Worm (Caenorhabditis elegans): ENCODE data around the gene B0222.1.

B0222.1 gene

ce11 chrV:9133950-9134349, at the start of gene B0222.1:
Gene B0222.1 (plus strand): TSS chrV:9134255.
- no peak for TF ChIP-seq flt-1 (GFP tag; IDR thresholded peaks at IDR 0.05)
- no peak for TF ChIP-seq tra-4 (tag; optimal IDR thresholded peaks at IDR 0.05)
- TF ChIP-seq pes-1 (GFP tag; IDR thresholded peaks at IDR 0.05): no peak
- no peak for TF ChIP-seq ets-7 (tag; optimal IDR thresholded peaks at IDR 0.05)
- no peak for TF ChIP-seq ama-1 (optimal IDR thresholded peaks at IDR 0.05)
- TF ChIP-seq hmg-4 (GFP tag; optimal IDR thresholded peaks at IDR 0.05): no peak
- no peak for TF ChIP-seq sea-1 (GFP tag; conservative IDR thresholded peaks at IDR 0.05)
- TF ChIP-seq tbx-11 (GFP tag; IDR thresholded peaks at IDR 0.05): no peak
- no peak for TF ChIP-seq ceh-13 (GFP tag; optimal IDR thresholded peaks at IDR 0.05)
- no peak for TF ChIP-seq ceh-36 (tag; optimal IDR thresholded peaks at IDR 0.05)
- no peak for TF ChIP-seq F13C5.2 (tag; optimal IDR thresholded peaks at IDR 0.05)
- TF ChIP-seq scrt-1 (GFP tag; IDR thresholded peaks at IDR 0.05): no peak
- no peak for TF ChIP-seq aly-1 (tag; optimal IDR thresholded peaks at IDR 0.05)
- TF ChIP-seq tbx-37 (GFP tag; conservative IDR thresholded peaks at IDR 0.05): no peak
- TF ChIP-seq hmbx-1 (tag; optimal IDR thresholded peaks at IDR 0.05): no peak

ce11 chrV:9085845-9086244, 48.2 kb upstream of the B0222.1 start:
- TF ChIP-seq hnd-1 (tag; optimal IDR thresholded peaks at IDR 0.05) (no peak), scrt-1 (GFP tag; IDR thresholded peaks at IDR 0.05) (no peak), flt-1 (GFP tag; IDR thresholded peaks at IDR 0.05) (no peak), tbx-11 (GFP tag; IDR thresholded peaks at IDR 0.05) (no peak), hmbx-1 (tag; optimal IDR thresholded peaks at IDR 0.05) (no peak), aly-1 (tag; optimal IDR thresholded peaks at IDR 0.05) (no peak)

- TF ChIP-seq sea-1 (GFP tag; conservative IDR thresholded peaks at IDR 0.05) (0 out of 2 replicates have a peak, but pooled peaks have one; percentile 60), pes-1 (GFP tag; IDR thresholded peaks at IDR 0.05) (0 out of 2 replicates have a peak, but pooled peaks have one; percentile 47)
Measured at ce11 chrV:9086650-9087049, 47.4 kb upstream of the B0222.1 start.

- TF ChIP-seq pes-1 (GFP tag; IDR thresholded peaks at IDR 0.05) (0 out of 2 replicates have a peak, but pooled peaks have one; percentile 39), tbx-37 (GFP tag; conservative IDR thresholded peaks at IDR 0.05) (no peak), scrt-1 (GFP tag; IDR thresholded peaks at IDR 0.05) (no peak), ets-7 (tag; optimal IDR thresholded peaks at IDR 0.05) (no peak), tbx-11 (GFP tag; IDR thresholded peaks at IDR 0.05) (peak; percentile 27; the same call in 1 of the 2 replicates), hnd-1 (tag; optimal IDR thresholded peaks at IDR 0.05) (peak; percentile 54), sea-1 (GFP tag; conservative IDR thresholded peaks at IDR 0.05) (peak; percentile 95), ama-1 (optimal IDR thresholded peaks at IDR 0.05) (peak; percentile 94)
Measured at ce11 chrV:9088758-9089157, 45.3 kb upstream of the B0222.1 start.

- TF ChIP-seq hmg-4 (GFP tag; optimal IDR thresholded peaks at IDR 0.05) (peak; percentile 0), scrt-1 (GFP tag; IDR thresholded peaks at IDR 0.05) (peak; percentile 60; the same call in 1 of the 2 replicates), sea-1 (GFP tag; conservative IDR thresholded peaks at IDR 0.05) (0 out of 2 replicates have a peak, but pooled peaks have one; percentile 20)
Measured at ce11 chrV:9090824-9091798, 42.9 kb upstream of the B0222.1 start.

ce11 chrV:9092209-9092608, 41.8 kb upstream of the B0222.1 start, which contains the start of gene T27E4.1:
Gene T27E4.1 (plus strand): TSS chrV:9092345.
- TF ChIP-seq tra-4 (tag; optimal IDR thresholded peaks at IDR 0.05) (no peak), B0310.2 (tag; optimal IDR thresholded peaks at IDR 0.05) (no peak), hnd-1 (tag; optimal IDR thresholded peaks at IDR 0.05) (no peak), ceh-13 (GFP tag; optimal IDR thresholded peaks at IDR 0.05) (no peak), pes-1 (GFP tag; IDR thresholded peaks at IDR 0.05) (no peak), hmg-4 (GFP tag; optimal IDR thresholded peaks at IDR 0.05) (no peak), aly-1 (tag; optimal IDR thresholded peaks at IDR 0.05) (no peak), ama-1 (optimal IDR thresholded peaks at IDR 0.05) (no peak), tbx-37 (GFP tag; conservative IDR thresholded peaks at IDR 0.05) (no peak), flt-1 (GFP tag; IDR thresholded peaks at IDR 0.05) (no peak), tbx-11 (GFP tag; IDR thresholded peaks at IDR 0.05) (no peak), hmbx-1 (tag; optimal IDR thresholded peaks at IDR 0.05) (no peak), sea-1 (GFP tag; conservative IDR thresholded peaks at IDR 0.05) (no peak), ceh-36 (tag; optimal IDR thresholded peaks at IDR 0.05) (no peak), scrt-1 (GFP tag; IDR thresholded peaks at IDR 0.05) (no peak)

ce11 chrV:9094060-9094628, 39.9 kb upstream of the B0222.1 start:
- no peak for TF ChIP-seq tbx-11 (GFP tag; IDR thresholded peaks at IDR 0.05)
- TF ChIP-seq ets-7 (tag; optimal IDR thresholded peaks at IDR 0.05): no peak
- no peak for TF ChIP-seq ama-1 (optimal IDR thresholded peaks at IDR 0.05)
- TF ChIP-seq aly-1 (tag; optimal IDR thresholded peaks at IDR 0.05): no peak
- TF ChIP-seq sea-1 (GFP tag; conservative IDR thresholded peaks at IDR 0.05): no peak
- no peak for TF ChIP-seq hmg-4 (GFP tag; optimal IDR thresholded peaks at IDR 0.05)
- no peak for TF ChIP-seq ceh-13 (GFP tag; optimal IDR thresholded peaks at IDR 0.05)
- no peak for TF ChIP-seq pes-1 (GFP tag; IDR thresholded peaks at IDR 0.05)
- TF ChIP-seq F13C5.2 (tag; optimal IDR thresholded peaks at IDR 0.05): no peak
- TF ChIP-seq scrt-1 (GFP tag; IDR thresholded peaks at IDR 0.05): no peak
- TF ChIP-seq hnd-1 (tag; optimal IDR thresholded peaks at IDR 0.05): no peak
- no peak for TF ChIP-seq ceh-36 (tag; optimal IDR thresholded peaks at IDR 0.05)
- TF ChIP-seq flt-1 (GFP tag; IDR thresholded peaks at IDR 0.05): no peak
- TF ChIP-seq tra-4 (tag; optimal IDR thresholded peaks at IDR 0.05): no peak
- no peak for TF ChIP-seq hmbx-1 (tag; optimal IDR thresholded peaks at IDR 0.05)
- no peak for TF ChIP-seq B0310.2 (tag; optimal IDR thresholded peaks at IDR 0.05)
- TF ChIP-seq tbx-37 (GFP tag; conservative IDR thresholded peaks at IDR 0.05): no peak
